Worm (Caenorhabditis elegans) whole organism, L1 larva: Measurements from ENCODE around the gene F42A6.1.

Source experiments
- C34B4.2 ChIP-seq: sonication (generic microtip); optimal IDR thresholded peaks from 2 replicates; lab custom pipeline; 2017; ENCODE audit warnings: mild to moderate bottlenecking, missing genetic modification characterization, missing compliant biosample characterization
- F16B12.6 ChIP-seq: fragments of 150-350 bp; optimal IDR thresholded peaks from 2 replicates; lab custom pipeline; 2014; ENCODE audit warnings: missing biosample characterization, missing genetic modification characterization
- aha-1 ChIP-seq: fragments of 150-350 bp; optimal IDR thresholded peaks from 2 replicates; lab custom pipeline; 2014; ENCODE audit warnings: missing biosample characterization, missing genetic modification characterization
- aly-2 ChIP-seq: fragments of 150-350 bp; optimal IDR thresholded peaks from 2 replicates; lab custom pipeline; 2014; ENCODE audit warnings: missing biosample characterization, missing genetic modification characterization
- blmp-1 ChIP-seq: fragments of 150-350 bp; optimal IDR thresholded peaks from 2 replicates; lab custom pipeline; 2014; ENCODE audit warnings: missing biosample characterization, missing genetic modification characterization
- ceh-82 ChIP-seq, 3 experiments: fragments of 150-350 bp in 1 of 3; sonication (generic microtip) in 2 of 3; optimal IDR thresholded peaks; 2 replicates each; lab custom pipeline; 2014 to 2017; ENCODE audit warnings: missing biosample characterization in 3 of 3, missing genetic modification characterization in 3 of 3
- ceh-88 ChIP-seq: fragments of 200-800 bp; sonication (Bioruptor generic); IDR thresholded peaks from 2 replicates; pipeline ENCODE4 v1.3.6; 2022; ENCODE audit warnings: missing genetic modification characterization, missing compliant biosample characterization
- dsc-1 ChIP-seq: sonication (generic microtip); optimal IDR thresholded peaks from 2 replicates; lab custom pipeline; 2016; ENCODE audit warnings: mild to moderate bottlenecking, missing genetic modification characterization, missing compliant biosample characterization
- efl-1 ChIP-seq, 4 experiments: fragments of 150-350 bp; optimal IDR thresholded peaks in 3 of 4; peaks in 1 of 4; 1 replicate in 1 of 4; 2 replicates in 3 of 4; lab custom pipeline; 2014; ENCODE audit warnings: missing biosample characterization in 2 of 4, missing genetic modification characterization in 2 of 4, missing genetic modification reagents in 2 of 4
- efl-3 ChIP-seq: fragments of 200-800 bp; sonication (Bioruptor generic); optimal IDR thresholded peaks from 2 replicates; lab custom pipeline; 2018; ENCODE audit warnings: mild to moderate bottlenecking, missing genetic modification characterization, missing compliant biosample characterization
- elt-2 ChIP-seq: sonication (generic microtip); optimal IDR thresholded peaks from 2 replicates; lab custom pipeline; 2016; ENCODE audit warnings: missing genetic modification characterization, mild to moderate bottlenecking, inconsistent platforms, missing compliant biosample characterization, missing genetic modification reagents
- elt-3 ChIP-seq, 6 experiments: fragments of 150-350 bp in 1 of 6; sonication (generic microtip); optimal IDR thresholded peaks; 2 replicates each; lab custom pipeline; 2017 to 2018; ENCODE audit warnings: missing biosample characterization in 6 of 6, missing genetic modification characterization in 6 of 6, inconsistent platforms in 1 of 6
- ets-5 ChIP-seq: fragments of 200-800 bp; sonication (Bioruptor generic); IDR thresholded peaks from 2 replicates; pipeline ENCODE4 v1.3.6; 2022; ENCODE audit warnings: missing genetic modification characterization, missing compliant biosample characterization
- fkh-4 ChIP-seq: sonication (generic microtip); optimal IDR thresholded peaks from 2 replicates; lab custom pipeline; 2016; ENCODE audit warnings: missing compliant biosample characterization, missing genetic modification characterization, borderline replicate concordance
- fkh-8 ChIP-seq: sonication (generic microtip); optimal IDR thresholded peaks from 2 replicates; lab custom pipeline; 2016; ENCODE audit warnings: mild to moderate bottlenecking, missing genetic modification characterization, missing compliant biosample characterization
- fos-1 ChIP-seq: fragments of 150-350 bp; optimal IDR thresholded peaks from 2 replicates; lab custom pipeline; 2014; ENCODE audit warnings: missing biosample characterization, missing genetic modification characterization
- grh-1 ChIP-seq: fragments of 200-800 bp; sonication (Bioruptor generic); IDR thresholded peaks from 2 replicates; pipeline ENCODE4 v1.3.6; 2022; ENCODE audit warnings: missing genetic modification reagents, missing genetic modification characterization, missing compliant biosample characterization
- lin-35 ChIP-seq, 2 experiments: fragments of 150-350 bp; optimal IDR thresholded peaks; 2 replicates each; lab custom pipeline; 2014; ENCODE audit warnings: missing biosample characterization in 2 of 2, missing genetic modification characterization in 2 of 2, missing genetic modification reagents in 2 of 2
- lin-39 ChIP-seq: fragments of 150-350 bp; optimal IDR thresholded peaks from 2 replicates; lab custom pipeline; 2014; ENCODE audit warnings: missing biosample characterization, missing genetic modification reagents, missing genetic modification characterization
- lir-3 ChIP-seq: sonication (generic microtip); optimal IDR thresholded peaks from 2 replicates; lab custom pipeline; 2016; ENCODE audit warnings: mild to moderate bottlenecking, missing genetic modification characterization, moderate library complexity, missing compliant biosample characterization; ENCODE audit not compliant: poor library complexity
- mab-9 ChIP-seq: fragments of 200-800 bp; sonication (Bioruptor generic); IDR thresholded peaks from 2 replicates; pipeline ENCODE4 v1.3.6; 2022; ENCODE audit warnings: missing genetic modification reagents, missing genetic modification characterization, missing compliant biosample characterization
- mep-1 ChIP-seq: fragments of 150-350 bp; optimal IDR thresholded peaks from 2 replicates; lab custom pipeline; 2014; ENCODE audit warnings: missing biosample characterization, missing genetic modification characterization
- nhr-19 ChIP-seq: fragments of 200-800 bp; sonication (Bioruptor generic); conservative IDR thresholded peaks from 2 replicates; pipeline ENCODE4 v1.3.6; 2022; ENCODE audit warnings: missing genetic modification characterization, missing compliant biosample characterization
- nhr-28 ChIP-seq: fragments of 150-350 bp; optimal IDR thresholded peaks from 2 replicates; lab custom pipeline; 2014; ENCODE audit warnings: missing biosample characterization, missing genetic modification characterization
- nhr-76 ChIP-seq: sonication (generic microtip); optimal IDR thresholded peaks from 2 replicates; lab custom pipeline; 2017; ENCODE audit warnings: missing biosample characterization, missing genetic modification characterization
- nhr-77 ChIP-seq: fragments of 150-350 bp; optimal IDR thresholded peaks from 2 replicates; lab custom pipeline; 2014; ENCODE audit warnings: missing biosample characterization, missing genetic modification characterization
- pag-3 ChIP-seq: sonication (generic microtip); optimal IDR thresholded peaks from 2 replicates; lab custom pipeline; 2017; ENCODE audit warnings: missing genetic modification characterization, mild to moderate bottlenecking, missing compliant biosample characterization, antibody characterized with exemption, borderline replicate concordance; ENCODE audit not compliant: insufficient read depth
- pqm-1 ChIP-seq: sonication (generic microtip); optimal IDR thresholded peaks from 3 replicates; lab custom pipeline; 2017; ENCODE audit warnings: missing biosample characterization, missing genetic modification characterization
- snu-23 ChIP-seq: sonication (generic microtip); optimal IDR thresholded peaks from 2 replicates; lab custom pipeline; 2016; ENCODE audit warnings: missing genetic modification characterization, missing compliant biosample characterization
- swsn-7 ChIP-seq: sonication (generic microtip); optimal IDR thresholded peaks from 2 replicates; lab custom pipeline; 2016; ENCODE audit warnings: missing genetic modification characterization, missing compliant biosample characterization
- tbx-2 ChIP-seq: sonication (generic microtip); optimal IDR thresholded peaks from 2 replicates; lab custom pipeline; 2016; ENCODE audit warnings: missing genetic modification characterization, missing compliant biosample characterization
- unc-130 ChIP-seq: fragments of 150-350 bp; optimal IDR thresholded peaks from 2 replicates; lab custom pipeline; 2017; ENCODE audit warnings: missing biosample characterization, missing genetic modification characterization, inconsistent platforms
- unc-62 ChIP-seq: fragments of 150-350 bp; optimal IDR thresholded peaks from 2 replicates; lab custom pipeline; 2014; ENCODE audit warnings: missing biosample characterization, missing genetic modification reagents, missing genetic modification characterization
- unc-86 ChIP-seq: sonication (generic microtip); optimal IDR thresholded peaks from 2 replicates; lab custom pipeline; 2016; ENCODE audit warnings: missing genetic modification characterization, missing compliant biosample characterization
- unc-98 ChIP-seq: fragments of 200-800 bp; sonication (Bioruptor generic); IDR thresholded peaks from 2 replicates; pipeline ENCODE4 v1.3.6; 2022; ENCODE audit warnings: missing genetic modification characterization, missing compliant biosample characterization
- vab-15 ChIP-seq: sonication (generic microtip); optimal IDR thresholded peaks from 2 replicates; lab custom pipeline; 2017; ENCODE audit warnings: missing genotype, mild to moderate bottlenecking, missing genetic modification characterization, missing compliant biosample characterization
- zag-1 ChIP-seq: fragments of 150-350 bp; optimal IDR thresholded peaks from 2 replicates; lab custom pipeline; 2014; ENCODE audit warnings: missing biosample characterization, missing genetic modification characterization
- ztf-11 ChIP-seq, 2 experiments: sonication (generic microtip); optimal IDR thresholded peaks; 2 replicates each; lab custom pipeline; 2016 to 2017; ENCODE audit warnings: missing genetic modification characterization in 2 of 2, missing biosample characterization in 1 of 2, missing compliant biosample characterization in 1 of 2

F42A6.1 gene

DNA sequence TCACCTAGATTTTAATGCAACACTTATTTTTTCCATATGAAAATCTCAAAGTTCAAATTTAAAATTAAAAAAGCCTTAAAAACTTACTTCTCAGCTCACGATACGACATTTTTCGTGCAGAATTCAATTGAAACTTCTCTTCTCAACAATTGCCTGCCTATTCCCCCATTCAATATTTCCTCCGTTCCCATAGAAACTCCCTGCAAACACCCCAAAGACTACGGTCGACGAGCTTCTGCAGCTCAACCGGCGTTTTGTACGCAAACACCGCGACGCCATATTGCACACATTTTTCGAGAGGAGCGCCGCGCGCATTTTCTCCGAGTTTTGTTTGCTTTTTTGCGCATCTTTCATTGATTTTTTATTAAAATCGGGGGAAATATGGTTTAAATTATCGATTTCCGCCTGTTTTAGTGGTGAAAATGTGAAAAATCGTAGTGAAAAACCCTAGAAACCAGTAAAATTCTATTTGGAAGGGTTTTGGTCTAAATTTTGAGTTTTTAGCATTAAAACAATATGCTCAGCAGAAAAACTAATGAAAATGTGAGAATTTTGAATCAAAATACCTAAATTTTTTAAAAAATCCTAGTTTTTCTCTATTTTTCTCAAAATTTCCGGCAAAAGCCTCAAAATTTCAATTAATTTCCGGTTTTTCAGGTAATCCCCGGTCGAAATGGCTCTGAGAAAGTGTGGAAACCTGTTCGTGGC is 44.3 kb downstream of the F42A6.1 start, which contains the start of the genes dyf-3 and pdhb-1 (continued):
- TF ChIP-seq fkh-4 (tag; lab: Kevin White, UChicago) (no peak), nhr-77 (peak; percentile 29), lin-35 (GFP tag; optimal IDR thresholded peaks at IDR 0.05; lab: Kevin White, UChicago) (peak; percentile 26 to 59), aha-1 (tag; lab: Kevin White, UChicago) (no peak), pag-3 (tag; lab: Kevin White, UChicago) (no peak), swsn-7 (tag; lab: Kevin White, UChicago) (no peak), grh-1 (GFP tag; lab: Robert Waterston, UW) (no peak), vab-15 (no peak), efl-3 (GFP tag; lab: Kevin White, UChicago) (no peak), ztf-11 (tag; optimal IDR thresholded peaks at IDR 0.05; lab: Kevin White, UChicago) (no peak), unc-98 (GFP tag; lab: Robert Waterston, UW) (no peak), nhr-19 (GFP tag; lab: Robert Waterston, UW) (no peak), snu-23 (GFP tag; lab: Kevin White, UChicago) (peak; percentile 38), lir-3 (tag; lab: Kevin White, UChicago) (no peak), blmp-1 (tag; lab: Kevin White, UChicago) (no peak), mep-1 (peak; percentile 40), efl-1 (optimal IDR thresholded peaks at IDR 0.05; lab: Kevin White, UChicago) (peak; percentile 46 to 61), efl-1 (GFP tag; optimal IDR thresholded peaks at IDR 0.05 in 1 of 2; lab: Kevin White, UChicago) (peak; percentile 56 to 94), unc-62 (no peak), unc-130 (tag; lab: Kevin White, UChicago) (peak; percentile 23), tbx-2 (peak; percentile 41), fos-1 (no peak), F16B12.6 (peak; percentile 92), dsc-1 (peak; percentile 16), ceh-88 (GFP tag; lab: Robert Waterston, UW) (no peak), ceh-82 (tag; optimal IDR thresholded peaks at IDR 0.05; lab: Kevin White, UChicago) (peak in 1 of 3 experiments; percentile 48), mab-9 (no peak), aly-2 (tag; lab: Kevin White, UChicago) (no peak), fkh-8 (peak; percentile 54), pqm-1 (tag; lab: Kevin White, UChicago) (no peak), ets-5 (no peak), nhr-28 (tag; lab: Kevin White, UChicago) (no peak), unc-86 (tag; lab: Kevin White, UChicago) (peak; percentile 11), nhr-76 (tag; lab: Kevin White, UChicago) (no peak), lin-39 (tag; lab: Kevin White, UChicago) (no peak), zag-1 (tag; lab: Kevin White, UChicago) (no peak), C34B4.2 (tag; lab: Kevin White, UChicago) (no peak)

DNA sequence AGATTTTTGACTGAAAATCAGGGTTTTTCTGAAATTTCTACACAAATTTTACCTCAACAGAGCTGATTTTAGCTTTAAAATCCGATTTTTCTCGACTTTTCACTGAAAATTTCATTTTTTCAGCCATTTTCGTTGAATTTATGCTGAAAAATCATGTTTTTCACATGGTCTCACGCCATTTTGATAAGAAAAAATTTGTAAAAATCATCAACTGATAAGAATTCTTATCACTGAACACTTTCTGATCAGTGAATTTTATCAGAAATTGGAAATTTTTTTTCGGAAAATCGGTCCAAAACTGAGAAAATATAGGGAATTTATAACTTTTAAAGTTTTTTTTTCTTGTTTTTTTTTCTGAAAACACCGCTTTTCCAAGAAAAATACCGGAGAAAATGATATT is 46.1 kb downstream of the F42A6.1 start:
- TF ChIP-seq elt-3 (tag; optimal IDR thresholded peaks at IDR 0.05; lab: Kevin White, UChicago) (no peak), elt-2 (tag; lab: Kevin White, UChicago) (peak; percentile 58)
